Worm (Caenorhabditis elegans): ENCODE measurements around the gene srab-16.

ce11 chrV:800271-800670 is 17.7 kb downstream of the srab-16 start:
- no peak for TF ChIP-seq rnt-1 (tag; optimal IDR thresholded peaks at IDR 0.05)
- TF ChIP-seq hlh-30 (tag; optimal IDR thresholded peaks at IDR 0.05; ENCODE audit: insufficient read depth) = no peak
- TF ChIP-seq pha-4 (tag; optimal IDR thresholded peaks at IDR 0.05) = no peak
- TF ChIP-seq ets-4 (tag; optimal IDR thresholded peaks at IDR 0.05) = no peak

Data from whole organism, late embryonic.